Fruit fly (Drosophila melanogaster): ENCODE results near the gene RYa-R.

The RYa-R gene

dm6 chr3R:26956376-26957062, 40.3 kb upstream of the RYa-R start (continued):
- TF ChIP-seq Xbp1 (GFP tag; optimal IDR thresholded peaks at IDR 0.05), result no peak
- peak; percentile 2 for TF ChIP-seq CG17359 (tag; optimal IDR thresholded peaks at IDR 0.05)
- peak; percentile 27; the same call in 1 of the 3 replicates for TF ChIP-seq dysf (GFP tag; IDR thresholded peaks at IDR 0.05)
- TF ChIP-seq CG43689 (GFP tag; IDR thresholded peaks at IDR 0.05), result no peak
- no peak for TF ChIP-seq Pdp1 (GFP tag; optimal IDR thresholded peaks at IDR 0.05)
- TF ChIP-seq Dad (GFP tag; optimal IDR thresholded peaks at IDR 0.05), result no peak
- TF ChIP-seq GATAe (GFP tag; conservative IDR thresholded peaks at IDR 0.05), result no peak
- no peak for TF ChIP-seq cato (GFP tag; optimal IDR thresholded peaks at IDR 0.05; ENCODE audit: borderline replicate concordance)
- TF ChIP-seq H2.0 (GFP tag; IDR thresholded peaks at IDR 0.05), result no peak
- TF ChIP-seq ssp (GFP tag; IDR thresholded peaks at IDR 0.05), result no peak
- peak; percentile 7 for TF ChIP-seq phol (tag; optimal IDR thresholded peaks at IDR 0.05)
- TF ChIP-seq slp2 (GFP tag; optimal IDR thresholded peaks at IDR 0.05), result no peak
- no peak for TF ChIP-seq dpn (GFP tag; optimal IDR thresholded peaks at IDR 0.05)
- TF ChIP-seq Aef1 (GFP tag; IDR thresholded peaks at IDR 0.05), result 0 out of 3 replicates have a peak, but pooled peaks have one; percentile 14
- no peak for TF ChIP-seq caup (GFP tag; optimal IDR thresholded peaks at IDR 0.05; ENCODE audit: severe bottlenecking)
- no peak for TF ChIP-seq amos (GFP tag; IDR thresholded peaks at IDR 0.05; ENCODE audit: partially characterized antibody)
- no peak for TF ChIP-seq stwl (tag; optimal IDR thresholded peaks at IDR 0.05)
- no peak for TF ChIP-seq pros (GFP tag; optimal IDR thresholded peaks at IDR 0.05)
- TF ChIP-seq CG11456 (GFP tag; IDR thresholded peaks at IDR 0.05), result 0 out of 3 replicates have a peak, but pooled peaks have one; percentile 45
- no peak for TF ChIP-seq bowl (GFP tag; IDR thresholded peaks at IDR 0.05)
- no peak for TF ChIP-seq luna (GFP tag; optimal IDR thresholded peaks at IDR 0.05)
- TF ChIP-seq Hr39 (optimal IDR thresholded peaks at IDR 0.05), result no peak
- TF ChIP-seq CG4730 (GFP tag; IDR thresholded peaks at IDR 0.05), result no peak
- no peak for TF ChIP-seq Oli (tag; optimal IDR thresholded peaks at IDR 0.05)
- TF ChIP-seq CG12659 (GFP tag; optimal IDR thresholded peaks at IDR 0.05), result no peak
- TF ChIP-seq CG10267 (tag; optimal IDR thresholded peaks at IDR 0.05), result no peak
- TF ChIP-seq CG9797 (GFP tag; optimal IDR thresholded peaks at IDR 0.05), result no peak
- TF ChIP-seq Hsf (GFP tag; optimal IDR thresholded peaks at IDR 0.05), result no peak
- TF ChIP-seq CG1233 (GFP tag; optimal IDR thresholded peaks at IDR 0.05), result peak; percentile 21
- TF ChIP-seq CG4328 (GFP tag; optimal IDR thresholded peaks at IDR 0.05), result no peak
- TF ChIP-seq Adf1 (GFP tag; IDR thresholded peaks at IDR 0.05), result no peak
- TF ChIP-seq org-1 (GFP tag; optimal IDR thresholded peaks at IDR 0.05), result no peak
- no peak for TF ChIP-seq dati (GFP tag; IDR thresholded peaks at IDR 0.05)
- no peak for TF ChIP-seq Mad (GFP tag; optimal IDR thresholded peaks at IDR 0.05)
- no peak for TF ChIP-seq bsh (GFP tag; optimal IDR thresholded peaks at IDR 0.05)
- no peak for TF ChIP-seq btn (GFP tag; optimal IDR thresholded peaks at IDR 0.05)
- TF ChIP-seq chn (GFP tag; optimal IDR thresholded peaks at IDR 0.05), result no peak
- TF ChIP-seq bigmax (GFP tag; optimal IDR thresholded peaks at IDR 0.05), result no peak
- TF ChIP-seq D19B (GFP tag; optimal IDR thresholded peaks at IDR 0.05), result no peak
- TF ChIP-seq Taf1 (GFP tag; IDR thresholded peaks at IDR 0.05), result no peak
- peak; percentile 25 for TF ChIP-seq CG9609 (GFP tag; optimal IDR thresholded peaks at IDR 0.05)
- peak; percentile 10 for TF ChIP-seq CG17802 (tag; optimal IDR thresholded peaks at IDR 0.05)
- TF ChIP-seq CG6765 (GFP tag; optimal IDR thresholded peaks at IDR 0.05), result peak; percentile 36
- no peak for TF ChIP-seq Eip74EF (GFP tag; optimal IDR thresholded peaks at IDR 0.05)
- no peak for TF ChIP-seq Rx (GFP tag; IDR thresholded peaks at IDR 0.05)
- no peak for TF ChIP-seq br (optimal IDR thresholded peaks at IDR 0.05)
- peak; percentile 78 for TF ChIP-seq Ets65A (GFP tag)
- no peak for TF ChIP-seq Chrac-16 (GFP tag; optimal IDR thresholded peaks at IDR 0.05)
- no peak for TF ChIP-seq CG7963 (GFP tag; IDR thresholded peaks at IDR 0.05; ENCODE audit: partially characterized antibody)
- no peak for TF ChIP-seq Vsx1 (GFP tag; optimal IDR thresholded peaks at IDR 0.05)
- TF ChIP-seq Ets97D (GFP tag; optimal IDR thresholded peaks at IDR 0.05), result peak; percentile 69

All from whole organism, embryonic.